Fruit fly (Drosophila melanogaster) whole organism, embryonic: Measurements from ENCODE around the gene CG10283.
A peak's percentile ranks its signal among the peaks of the same experiment; 100 is the strongest.

Experiments
- Ada2b ChIP-seq: fragments of 200-800 bp; sonication (Bioruptor generic); IDR thresholded peaks from 2 replicates; pipeline ENCODE4 v1.3.6; 2022; ENCODE audit warnings: missing biosample characterization, missing genetic modification characterization
- Aef1 ChIP-seq: fragments of 200-800 bp; sonication (Bioruptor generic); IDR thresholded peaks from 3 replicates; pipeline ENCODE4 v1.3.6; 2022; ENCODE audit warnings: missing biosample characterization, missing genetic modification characterization
- CG10147 ChIP-seq: fragments of 200-800 bp; sonication (Bioruptor generic); optimal IDR thresholded peaks from 2 replicates; lab custom pipeline; 2019; ENCODE audit warnings: missing biosample characterization, mild to moderate bottlenecking, missing genetic modification characterization, moderate library complexity
- CG10543 ChIP-seq: fragments of 200-800 bp; sonication (Bioruptor generic); optimal IDR thresholded peaks from 3 replicates; lab custom pipeline; 2017; ENCODE audit warnings: missing biosample characterization, mild to moderate bottlenecking, missing genetic modification characterization, moderate library complexity
- CG10979 ChIP-seq: fragments of 200-800 bp; sonication (Bioruptor generic); optimal IDR thresholded peaks from 2 replicates; lab custom pipeline; 2018; ENCODE audit warnings: missing biosample characterization, mild to moderate bottlenecking, missing genetic modification characterization, moderate library complexity
- CG11723 ChIP-seq: fragments of 200-800 bp; sonication (Bioruptor generic); optimal IDR thresholded peaks from 2 replicates; lab custom pipeline; 2017; ENCODE audit warnings: missing biosample characterization, mild to moderate bottlenecking, missing genetic modification characterization
- CG12391 ChIP-seq: fragments of 200-800 bp; sonication (Bioruptor generic); optimal IDR thresholded peaks from 3 replicates; lab custom pipeline; 2018; ENCODE audit warnings: missing biosample characterization, mild to moderate bottlenecking, missing genetic modification characterization, moderate library complexity
- CG12659 ChIP-seq: fragments of 200-800 bp; sonication (Bioruptor generic); optimal IDR thresholded peaks from 3 replicates; lab custom pipeline; 2017; ENCODE audit warnings: mild to moderate bottlenecking, missing biosample characterization, missing genetic modification reagents, missing genetic modification characterization
- CG13287 ChIP-seq: fragments of 200-800 bp; sonication (Bioruptor generic); IDR thresholded peaks from 2 replicates; pipeline ENCODE4 v1.3.6; 2022; ENCODE audit warnings: missing biosample characterization, missing genetic modification characterization; ENCODE audit not compliant: partially characterized antibody
- CG14014 ChIP-seq: fragments of 200-800 bp; sonication (Bioruptor generic); IDR thresholded peaks from 2 replicates; pipeline ENCODE4 v1.3.6; 2022; ENCODE audit warnings: missing biosample characterization, missing genetic modification characterization
- CG15601 ChIP-seq: fragments of 200-800 bp; sonication (Bioruptor generic); optimal IDR thresholded peaks from 3 replicates; lab custom pipeline; 2019; ENCODE audit warnings: missing biosample characterization, mild to moderate bottlenecking, missing genetic modification characterization, moderate library complexity
- CG15696 ChIP-seq: fragments of 200-800 bp; sonication (Bioruptor generic); optimal IDR thresholded peaks from 2 replicates; lab custom pipeline; 2019; ENCODE audit warnings: missing biosample characterization, mild to moderate bottlenecking, missing genetic modification characterization, moderate library complexity
- CG1602 ChIP-seq: fragments of 200-800 bp; sonication (Bioruptor generic); optimal IDR thresholded peaks from 3 replicates; lab custom pipeline; 2016; ENCODE audit warnings: missing biosample characterization, missing genetic modification characterization
- CG1603 ChIP-seq: fragments of 200-800 bp; sonication (Bioruptor generic); optimal IDR thresholded peaks from 2 replicates; lab custom pipeline; 2019; ENCODE audit warnings: missing biosample characterization, mild to moderate bottlenecking, missing genetic modification characterization, moderate library complexity
- CG17361 ChIP-seq: fragments of 200-800 bp; sonication (Bioruptor generic); IDR thresholded peaks from 3 replicates; pipeline ENCODE4 v1.3.6; 2022; ENCODE audit warnings: missing biosample characterization, missing genetic modification characterization
- CG30020 ChIP-seq: fragments of 200-800 bp; optimal IDR thresholded peaks from 2 replicates; lab custom pipeline; 2019; ENCODE audit warnings: missing biosample characterization, mild to moderate bottlenecking, missing genetic modification characterization, moderate library complexity
- CG7745 ChIP-seq: fragments of 200-800 bp; sonication (Bioruptor generic); optimal IDR thresholded peaks from 2 replicates; lab custom pipeline; 2018; ENCODE audit warnings: missing biosample characterization, mild to moderate bottlenecking, missing genetic modification characterization, moderate library complexity
- CG9437 ChIP-seq: fragments of 200-800 bp; sonication (Bioruptor generic); optimal IDR thresholded peaks from 2 replicates; lab custom pipeline; 2018; ENCODE audit warnings: missing biosample characterization, mild to moderate bottlenecking, missing genetic modification characterization
- CG9797 ChIP-seq: fragments of 200-800 bp; sonication (Bioruptor generic); optimal IDR thresholded peaks from 3 replicates; lab custom pipeline; 2018; ENCODE audit warnings: missing biosample characterization, mild to moderate bottlenecking, missing genetic modification characterization
- CG9932 ChIP-seq: fragments of 200-800 bp; sonication (Bioruptor generic); IDR thresholded peaks from 2 replicates; pipeline ENCODE4 v1.3.6; 2022; ENCODE audit warnings: missing biosample characterization, missing genetic modification characterization
- Deaf1 ChIP-seq: fragments of 200-800 bp; optimal IDR thresholded peaks from 3 replicates; lab custom pipeline; 2019; ENCODE audit warnings: missing biosample characterization, mild to moderate bottlenecking, missing genetic modification characterization, moderate library complexity
- Dek ChIP-seq: fragments of 200-800 bp; sonication (Bioruptor generic); optimal IDR thresholded peaks from 3 replicates; lab custom pipeline; 2019; ENCODE audit warnings: missing biosample characterization, mild to moderate bottlenecking, missing genetic modification characterization, moderate library complexity
- Dref ChIP-seq: fragments of 200-800 bp; sonication (Bioruptor generic); IDR thresholded peaks from 2 replicates; pipeline ENCODE4 v1.3.6; 2022; ENCODE audit warnings: missing biosample characterization, missing genetic modification characterization
- H2.0 ChIP-seq: fragments of 200-800 bp; sonication (Bioruptor generic); IDR thresholded peaks from 2 replicates; pipeline ENCODE4 v1.3.6; 2022; ENCODE audit warnings: missing biosample characterization, missing genetic modification characterization
- Hmr ChIP-seq: fragments of 200-800 bp; sonication (Bioruptor generic); optimal IDR thresholded peaks from 3 replicates; lab custom pipeline; 2017; ENCODE audit warnings: mild to moderate bottlenecking, missing biosample characterization, missing genetic modification reagents, missing genetic modification characterization
- Hr51 ChIP-seq, 2 experiments: fragments of 200-800 bp; sonication (Bioruptor generic); optimal IDR thresholded peaks; 2 replicates in 1 of 2; 3 replicates in 1 of 2; lab custom pipeline; 2016 to 2018; ENCODE audit warnings: missing biosample characterization in 2 of 2, missing genetic modification characterization in 2 of 2, mild to moderate bottlenecking in 1 of 2, moderate library complexity in 1 of 2
- Hr78 ChIP-seq, 2 experiments: fragments of 200-800 bp in 1 of 2; fragments of >200 bp in 1 of 2; sonication (Bioruptor generic) in 1 of 2; optimal IDR thresholded peaks; 2 replicates each; lab custom pipeline; 2017 to 2019; ENCODE audit warnings: missing biosample characterization in 2 of 2, missing genetic modification characterization in 2 of 2, mild to moderate bottlenecking in 1 of 2, moderate library complexity in 1 of 2
- Nf-YB ChIP-seq: fragments of 200-800 bp; sonication (Bioruptor generic); optimal IDR thresholded peaks from 3 replicates; lab custom pipeline; 2019; ENCODE audit warnings: missing biosample characterization, mild to moderate bottlenecking, missing genetic modification characterization, moderate library complexity
- abd-A ChIP-seq: fragments of 200-800 bp; sonication (Bioruptor generic); optimal IDR thresholded peaks from 3 replicates; lab custom pipeline; 2019; ENCODE audit warnings: missing biosample characterization, mild to moderate bottlenecking, missing genetic modification characterization, moderate library complexity
- caup ChIP-seq: fragments of 200-800 bp; sonication (Bioruptor generic); optimal IDR thresholded peaks from 3 replicates; lab custom pipeline; 2017; ENCODE audit warnings: missing biosample characterization, mild to moderate bottlenecking, missing genetic modification characterization, moderate library complexity; ENCODE audit not compliant: severe bottlenecking
- chif ChIP-seq, 2 experiments: fragments of 200-800 bp; sonication (Bioruptor generic); optimal IDR thresholded peaks; 3 replicates each; lab custom pipeline; 2016; ENCODE audit warnings: missing biosample characterization in 2 of 2, missing genetic modification characterization in 2 of 2
- chinmo ChIP-seq: fragments of 200-800 bp; sonication (Bioruptor generic); IDR thresholded peaks from 4 replicates; pipeline ENCODE4 v1.3.6; 2022; ENCODE audit warnings: missing biosample characterization, missing genetic modification characterization; ENCODE audit not compliant: partially characterized antibody
- fd96Cb ChIP-seq: fragments of 200-800 bp; sonication (Bioruptor generic); optimal IDR thresholded peaks from 2 replicates; lab custom pipeline; 2018; ENCODE audit warnings: missing biosample characterization, mild to moderate bottlenecking, missing genetic modification characterization, moderate library complexity
- gfzf ChIP-seq: fragments of 200-800 bp; sonication (Bioruptor generic); optimal IDR thresholded peaks from 2 replicates; lab custom pipeline; 2016; ENCODE audit warnings: missing biosample characterization, mild to moderate bottlenecking, missing genetic modification characterization, moderate library complexity
- hkb ChIP-seq, 2 experiments: fragments of 200-800 bp in 1 of 2; fragments of >200 bp in 1 of 2; sonication (Bioruptor generic) in 1 of 2; IDR thresholded peaks in 1 of 2; optimal IDR thresholded peaks in 1 of 2; 2 replicates each; pipeline versions ENCODE4 v1.3.6 to Lab custom; 2017 to 2022; ENCODE audit warnings: missing biosample characterization in 1 of 2, missing genetic modification characterization in 1 of 2
- ken ChIP-seq: fragments of 200-800 bp; sonication (Bioruptor generic); IDR thresholded peaks from 3 replicates; pipeline ENCODE4 v1.3.6; 2022; ENCODE audit warnings: missing biosample characterization, missing genetic modification characterization
- pho ChIP-seq: fragments of 200-800 bp; sonication (Bioruptor generic); optimal IDR thresholded peaks from 2 replicates; lab custom pipeline; 2016; ENCODE audit warnings: missing biosample characterization, missing genetic modification characterization
- phol ChIP-seq: fragments of 200-800 bp; sonication (Bioruptor generic); optimal IDR thresholded peaks from 3 replicates; lab custom pipeline; 2018; ENCODE audit warnings: missing biosample characterization, mild to moderate bottlenecking, missing genetic modification characterization, moderate library complexity
- row ChIP-seq: fragments of 200-800 bp; sonication (Bioruptor generic); IDR thresholded peaks from 3 replicates; pipeline ENCODE4 v1.3.6; 2022; ENCODE audit warnings: missing biosample characterization, missing genetic modification characterization
- sens-2 ChIP-seq: fragments of 200-800 bp; sonication (Bioruptor generic); IDR thresholded peaks from 2 replicates; pipeline ENCODE4 v1.3.6; 2022; ENCODE audit warnings: missing biosample characterization, missing genetic modification characterization
- stwl ChIP-seq: fragments of 200-800 bp; sonication (Bioruptor generic); optimal IDR thresholded peaks from 3 replicates; lab custom pipeline; 2018; ENCODE audit warnings: missing biosample characterization, mild to moderate bottlenecking, missing genetic modification characterization, moderate library complexity
- sug ChIP-seq: fragments of 200-800 bp; optimal IDR thresholded peaks from 2 replicates; lab custom pipeline; 2019; ENCODE audit warnings: missing biosample characterization, mild to moderate bottlenecking, missing genetic modification characterization, moderate library complexity
- tgo ChIP-seq: fragments of 200-800 bp; sonication (Bioruptor generic); IDR thresholded peaks from 3 replicates; pipeline ENCODE4 v1.3.6; 2022; ENCODE audit warnings: missing biosample characterization, missing genetic modification characterization
- unpg ChIP-seq: fragments of 200-800 bp; sonication (Bioruptor generic); optimal IDR thresholded peaks from 3 replicates; lab custom pipeline; 2018; ENCODE audit warnings: missing biosample characterization, mild to moderate bottlenecking, missing genetic modification characterization, moderate library complexity
- yki ChIP-seq: fragments of >200 bp; optimal IDR thresholded peaks from 3 replicates; lab custom pipeline; 2018
- zen2 ChIP-seq: fragments of 200-800 bp; sonication (Bioruptor generic); IDR thresholded peaks from 3 replicates; pipeline ENCODE4 v1.3.6; 2022; ENCODE audit warnings: missing biosample characterization, missing genetic modification characterization; ENCODE audit not compliant: partially characterized antibody
- zf30C ChIP-seq: fragments of 200-800 bp; sonication (Bioruptor generic); optimal IDR thresholded peaks from 3 replicates; lab custom pipeline; 2018; ENCODE audit warnings: missing biosample characterization, mild to moderate bottlenecking, missing genetic modification characterization

Gene CG10283

DNA sequence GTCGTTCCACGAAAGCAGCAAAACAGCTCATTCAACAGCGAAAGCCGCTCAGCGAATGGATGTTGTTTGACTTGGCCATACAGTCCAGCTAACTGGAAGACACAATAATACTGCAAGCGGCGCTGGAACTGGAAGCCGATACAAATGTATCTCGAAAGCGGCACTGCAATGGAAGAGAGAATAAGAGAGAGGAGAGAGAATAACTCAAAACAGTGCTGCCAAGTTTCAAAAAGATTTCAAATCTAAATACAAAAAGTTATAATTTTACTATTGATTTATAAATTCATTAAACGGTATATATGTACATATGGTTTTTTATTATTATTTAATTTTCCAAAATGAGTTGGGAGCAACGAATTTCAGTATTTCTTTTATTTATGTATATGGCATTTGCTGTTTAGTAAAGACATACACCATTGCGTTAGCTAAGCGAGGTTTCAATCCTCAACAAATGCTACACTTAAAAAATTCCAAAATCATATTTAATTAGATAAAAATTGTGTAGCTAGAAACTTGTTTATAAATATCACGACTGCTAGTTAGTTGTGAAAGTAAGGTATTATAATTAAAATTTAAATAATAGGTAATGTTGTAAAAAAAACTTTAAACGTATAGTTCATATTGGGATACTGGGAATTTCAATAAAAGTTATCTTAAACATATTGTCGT lies at the start of gene CG10283 (continued):
- TF ChIP-seq CG7745 (tag; lab: Kevin White, UChicago) (no peak), chif (GFP tag; optimal IDR thresholded peaks at IDR 0.05; lab: Kevin White, UChicago) (no peak), CG1602 (GFP tag; lab: Kevin White, UChicago) (peak; percentile 37), hkb (optimal IDR thresholded peaks at IDR 0.05; lab: Kevin White, UChicago) (no peak), hkb (GFP tag; IDR thresholded peaks at IDR 0.05; lab: Robert Waterston, UW) (peak; percentile 43; the same call in 1 of the 2 replicates), Aef1 (GFP tag; lab: Robert Waterston, UW) (no peak), Hr78 (GFP tag; optimal IDR thresholded peaks at IDR 0.05; lab: Kevin White, UChicago) (no peak), Dref (no peak), CG30020 (tag; lab: Kevin White, UChicago) (peak; percentile 55), CG1603 (tag; lab: Kevin White, UChicago) (peak; percentile 29), pho (peak; percentile 29), Dek (tag; lab: Kevin White, UChicago) (peak; percentile 52), gfzf (GFP tag; lab: Kevin White, UChicago) (peak; percentile 54), caup (GFP tag; lab: Kevin White, UChicago) (no peak), Deaf1 (tag; lab: Kevin White, UChicago) (peak; percentile 26), fd96Cb (tag; lab: Kevin White, UChicago) (no peak), zf30C (GFP tag; lab: Kevin White, UChicago) (peak; percentile 96), CG10543 (GFP tag; lab: Kevin White, UChicago) (no peak), tgo (GFP tag; lab: Robert Waterston, UW) (peak; percentile 52; the same call in 2 of the 3 replicates), CG15601 (tag; lab: Kevin White, UChicago) (peak; percentile 30), CG12391 (tag; lab: Kevin White, UChicago) (peak; percentile 70), unpg (GFP tag; lab: Kevin White, UChicago) (peak; percentile 58), chinmo (GFP tag; lab: Robert Waterston, UW) (peak; percentile 89; the same call in 2 of the 4 replicates), Hmr (GFP tag; lab: Kevin White, UChicago) (peak; percentile 10), Ada2b (0 out of 2 replicates have a peak, but pooled peaks have one; percentile 10), CG10147 (GFP tag; lab: Kevin White, UChicago) (peak; percentile 3), row (peak; percentile 79), CG17361 (GFP tag; lab: Robert Waterston, UW) (peak; percentile 68), CG11723 (GFP tag; lab: Kevin White, UChicago) (no peak), sug (tag; lab: Kevin White, UChicago) (peak; percentile 28), CG13287 (peak; percentile 50; the same call in 1 of the 2 replicates), CG14014 (GFP tag; lab: Robert Waterston, UW) (peak; percentile 43; the same call in 1 of the 2 replicates), CG10979 (tag; lab: Kevin White, UChicago) (peak; percentile 36), abd-A (tag; lab: Kevin White, UChicago) (peak; percentile 17), Hr51 (GFP tag; optimal IDR thresholded peaks at IDR 0.05; lab: Kevin White, UChicago) (no peak), CG9932 (GFP tag; lab: Robert Waterston, UW) (peak; percentile 72), CG9797 (GFP tag; lab: Kevin White, UChicago) (peak; percentile 12), phol (tag; lab: Kevin White, UChicago) (peak; percentile 60), sens-2 (no peak), Nf-YB (peak; percentile 26), H2.0 (GFP tag; lab: Robert Waterston, UW) (no peak), yki (lab: Kevin White, UChicago) (peak; percentile 60), stwl (tag; lab: Kevin White, UChicago) (peak; percentile 61), CG15696 (peak; percentile 31), zen2 (no peak), CG12659 (GFP tag; lab: Kevin White, UChicago) (peak; percentile 57), ken (GFP tag; lab: Robert Waterston, UW) (peak; percentile 26; the same call in 1 of the 3 replicates), CG9437 (GFP tag; lab: Kevin White, UChicago) (peak; percentile 34)
